Worm (Caenorhabditis elegans) whole organism, L1 larva: ENCODE measurements around the gene T05G5.5.
A peak's percentile ranks its signal among the peaks of the same experiment; 100 is the strongest.

Experiments used
- fkh-10 ChIP-seq: sonication (generic microtip); optimal IDR thresholded peaks from 2 replicates; lab custom pipeline; 2017; ENCODE audit warnings: missing biosample characterization, missing genetic modification reagents, missing genetic modification characterization
- hlh-17 ChIP-seq: fragments of 200-800 bp; sonication (Bioruptor generic); optimal IDR thresholded peaks from 2 replicates; lab custom pipeline; 2018; ENCODE audit warnings: missing genetic modification characterization, mild to moderate bottlenecking, missing compliant biosample characterization, moderate library complexity, borderline replicate concordance
- nhr-71 ChIP-seq: sonication (generic microtip); optimal IDR thresholded peaks from 2 replicates; lab custom pipeline; 2016; ENCODE audit warnings: mild to moderate bottlenecking, missing genetic modification characterization, moderate library complexity, missing compliant biosample characterization
- nhr-77 ChIP-seq: fragments of 150-350 bp; optimal IDR thresholded peaks from 2 replicates; lab custom pipeline; 2014; ENCODE audit warnings: missing biosample characterization, missing genetic modification characterization
- snpc-4 ChIP-seq: fragments of 150-350 bp; optimal IDR thresholded peaks from 2 replicates; lab custom pipeline; 2014; ENCODE audit warnings: missing biosample characterization, missing genetic modification characterization
- sptf-1 ChIP-seq: fragments of 150-350 bp; optimal IDR thresholded peaks from 2 replicates; lab custom pipeline; 2014; ENCODE audit warnings: missing biosample characterization, missing genetic modification characterization
- unc-62 ChIP-seq: fragments of 150-350 bp; optimal IDR thresholded peaks from 2 replicates; lab custom pipeline; 2014; ENCODE audit warnings: missing biosample characterization, missing genetic modification reagents, missing genetic modification characterization
- unc-86 ChIP-seq: sonication (generic microtip); optimal IDR thresholded peaks from 2 replicates; lab custom pipeline; 2016; ENCODE audit warnings: missing genetic modification characterization, missing compliant biosample characterization

- TF ChIP-seq sptf-1 (tag; lab: Kevin White, UChicago) (no peak), snpc-4 (tag; lab: Kevin White, UChicago) (no peak), nhr-77 (tag; lab: Kevin White, UChicago) (no peak), hlh-17 (GFP tag; lab: Kevin White, UChicago) (no peak), fkh-10 (no peak), unc-86 (tag; lab: Kevin White, UChicago) (no peak), unc-62 (no peak), nhr-71 (tag; lab: Kevin White, UChicago) (peak; percentile 8)
Observed at ce11 chrIII:9721991-9722390, 29.2 kb downstream of the T05G5.5 start.
